Worm (Caenorhabditis elegans): ENCODE data around the gene nspa-10.

- TF ChIP-seq him-1 (tag; optimal IDR thresholded peaks at IDR 0.05) (no peak), dao-5 (tag; optimal IDR thresholded peaks at IDR 0.05) (no peak)
Measured at ce11 chrV:14763582-14763981, 13.3 kb upstream of the nspa-10 start.
